Worm (Caenorhabditis elegans) whole organism, mixed stage, embryonic: Measurements from ENCODE around the gene F19B10.1.

Experiments
- M03D4.4 ChIP-seq: sonication (generic microtip); optimal IDR thresholded peaks from 2 replicates; lab custom pipeline; 2017; ENCODE audit warnings: mild to moderate bottlenecking, missing genetic modification characterization, missing compliant biosample characterization
- bed-3 ChIP-seq: fragments of 200-800 bp; sonication (Bioruptor generic); optimal IDR thresholded peaks from 3 replicates; lab custom pipeline; 2018; ENCODE audit warnings: mild to moderate bottlenecking, missing genetic modification characterization, moderate library complexity, missing compliant biosample characterization
- blmp-1 ChIP-seq: fragments of 150-350 bp; optimal IDR thresholded peaks from 2 replicates; lab custom pipeline; 2014; ENCODE audit warnings: missing biosample characterization, missing genetic modification characterization
- ceh-39 ChIP-seq: fragments of 150-350 bp; optimal IDR thresholded peaks from 2 replicates; lab custom pipeline; 2014; ENCODE audit warnings: missing biosample characterization, missing genetic modification characterization
- ceh-83 ChIP-seq: fragments of 200-800 bp; sonication (Bioruptor generic); optimal IDR thresholded peaks from 2 replicates; lab custom pipeline; 2018; ENCODE audit warnings: mild to moderate bottlenecking, missing genetic modification characterization, missing compliant biosample characterization
- ces-1 ChIP-seq: fragments of 150-350 bp; optimal IDR thresholded peaks from 2 replicates; lab custom pipeline; 2014; ENCODE audit warnings: missing biosample characterization, missing genetic modification reagents, missing genetic modification characterization
- cnd-1 ChIP-seq: fragments of 200-800 bp; sonication (Bioruptor generic); optimal IDR thresholded peaks from 2 replicates; lab custom pipeline; 2018; ENCODE audit warnings: mild to moderate bottlenecking, missing genetic modification characterization, missing compliant biosample characterization
- drap-1 ChIP-seq: fragments of 200-800 bp; sonication (Bioruptor generic); optimal IDR thresholded peaks from 3 replicates; lab custom pipeline; 2018; ENCODE audit warnings: mild to moderate bottlenecking, missing genetic modification characterization, missing compliant biosample characterization
- elt-1 ChIP-seq: sonication (generic microtip); optimal IDR thresholded peaks from 2 replicates; lab custom pipeline; 2017; ENCODE audit warnings: missing genetic modification characterization, mild to moderate bottlenecking, missing compliant biosample characterization, antibody characterized with exemption, moderate library complexity, borderline replicate concordance; ENCODE audit not compliant: insufficient read depth
- elt-3 ChIP-seq: fragments of 150-350 bp; optimal IDR thresholded peaks from 2 replicates; lab custom pipeline; 2014; ENCODE audit warnings: missing biosample characterization, missing genetic modification characterization
- hlh-1 ChIP-seq: fragments of 150-350 bp; optimal IDR thresholded peaks from 2 replicates; lab custom pipeline; 2014; ENCODE audit warnings: missing biosample characterization, missing genetic modification reagents, missing genetic modification characterization
- lsy-2 ChIP-seq: fragments of 150-350 bp; optimal IDR thresholded peaks from 2 replicates; lab custom pipeline; 2014; ENCODE audit warnings: missing biosample characterization, missing genetic modification characterization
- mab-5 ChIP-seq: fragments of 150-350 bp; optimal IDR thresholded peaks from 2 replicates; lab custom pipeline; 2014; ENCODE audit warnings: missing biosample characterization, missing genetic modification characterization
- mep-1 ChIP-seq: fragments of 150-350 bp; optimal IDR thresholded peaks from 2 replicates; lab custom pipeline; 2017; ENCODE audit warnings: missing biosample characterization, missing genetic modification reagents, missing genetic modification characterization, inconsistent platforms
- nhr-12 ChIP-seq: fragments of 150-350 bp; optimal IDR thresholded peaks from 2 replicates; lab custom pipeline; 2014; ENCODE audit warnings: missing biosample characterization, missing genetic modification characterization
- nhr-237 ChIP-seq: fragments of 150-350 bp; optimal IDR thresholded peaks from 2 replicates; lab custom pipeline; 2014; ENCODE audit warnings: missing biosample characterization, missing genetic modification characterization
- nhr-28 ChIP-seq: fragments of 150-350 bp; optimal IDR thresholded peaks from 2 replicates; lab custom pipeline; 2014; ENCODE audit warnings: missing biosample characterization, missing genetic modification characterization
- nhr-76 ChIP-seq: sonication (generic microtip); optimal IDR thresholded peaks from 2 replicates; lab custom pipeline; 2017; ENCODE audit warnings: missing biosample characterization, missing genetic modification characterization
- pha-4 ChIP-seq: fragments of 150-350 bp; optimal IDR thresholded peaks from 2 replicates; lab custom pipeline; 2018; ENCODE audit warnings: missing biosample characterization, missing genetic modification reagents, missing genetic modification characterization
- sem-2 ChIP-seq: fragments of 200-800 bp; sonication (Bioruptor generic); optimal IDR thresholded peaks from 2 replicates; lab custom pipeline; 2018; ENCODE audit warnings: mild to moderate bottlenecking, missing genetic modification characterization, missing compliant biosample characterization
- snpc-4 ChIP-seq: fragments of 150-350 bp; optimal IDR thresholded peaks from 2 replicates; lab custom pipeline; 2014; ENCODE audit warnings: missing biosample characterization, missing genetic modification characterization
- sptf-1 ChIP-seq: sonication (generic microtip); optimal IDR thresholded peaks from 2 replicates; lab custom pipeline; 2017; ENCODE audit warnings: mild to moderate bottlenecking, missing genetic modification characterization, moderate library complexity, missing compliant biosample characterization
- tbx-8 ChIP-seq: fragments of 200-800 bp; sonication (Bioruptor generic); optimal IDR thresholded peaks from 2 replicates; lab custom pipeline; 2018; ENCODE audit warnings: mild to moderate bottlenecking, missing genetic modification characterization, moderate library complexity, missing compliant biosample characterization
- unc-120 ChIP-seq: sonication (generic microtip); optimal IDR thresholded peaks from 2 replicates; lab custom pipeline; 2017; ENCODE audit warnings: missing genetic modification characterization, missing compliant biosample characterization; ENCODE audit not compliant: poor library complexity, severe bottlenecking
- unc-39 ChIP-seq: fragments of 150-350 bp; optimal IDR thresholded peaks from 2 replicates; lab custom pipeline; 2014; ENCODE audit warnings: missing biosample characterization, missing genetic modification characterization
- unc-62 ChIP-seq: fragments of 150-350 bp; optimal IDR thresholded peaks from 2 replicates; lab custom pipeline; 2014; ENCODE audit warnings: missing biosample characterization, missing genetic modification reagents, missing genetic modification characterization
- zip-8 ChIP-seq: fragments of 150-350 bp; optimal IDR thresholded peaks from 2 replicates; lab custom pipeline; 2014; ENCODE audit warnings: missing biosample characterization, missing genetic modification characterization
- ztf-11 ChIP-seq: fragments of 150-350 bp; optimal IDR thresholded peaks from 2 replicates; lab custom pipeline; 2014; ENCODE audit warnings: missing biosample characterization, missing genetic modification characterization

The F19B10.1 gene

ce11 chrII:3647111-3647510, 35.9 kb upstream of the F19B10.1 start, which contains the start of gene fbxb-33:
Gene fbxb-33, plus strand, starts transcription at chrII:3647411.
- TF ChIP-seq bed-3 (GFP tag; lab: Kevin White, UChicago) (no peak), cnd-1 (tag; lab: Kevin White, UChicago) (no peak), ceh-39 (tag; lab: Kevin White, UChicago) (no peak), snpc-4 (tag; lab: Kevin White, UChicago) (no peak), nhr-76 (tag; lab: Kevin White, UChicago) (no peak), drap-1 (GFP tag; lab: Kevin White, UChicago) (no peak), lsy-2 (tag; lab: Kevin White, UChicago) (no peak), unc-120 (tag; lab: Kevin White, UChicago) (no peak), elt-1 (tag; lab: Kevin White, UChicago) (no peak), ceh-83 (no peak), nhr-12 (tag; lab: Kevin White, UChicago) (no peak), nhr-237 (tag; lab: Kevin White, UChicago) (no peak)

DNA sequence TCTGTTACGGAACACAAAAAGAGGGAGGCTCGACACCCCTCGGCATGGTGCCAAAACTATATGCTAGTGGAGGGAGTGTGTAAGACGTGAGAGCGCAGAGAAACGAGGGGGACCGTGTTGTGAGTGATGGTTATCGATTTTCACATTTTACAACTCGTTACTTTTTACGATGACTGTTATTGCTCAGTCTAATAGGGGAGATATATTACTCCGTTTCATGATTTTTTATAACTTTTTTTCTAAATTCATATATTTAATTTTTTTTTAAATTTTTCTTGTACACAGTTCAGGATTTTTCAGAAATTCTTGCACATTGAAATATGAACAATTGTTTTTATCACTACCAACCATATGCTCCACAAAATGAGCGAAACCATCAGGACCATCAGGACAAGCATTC, 27.6 kb upstream of the F19B10.1 start, which contains the start of gene F19B10.5:
F19B10.5 (plus strand) TSS at position 301 of the 400 bp plus-strand sequence.
- TF ChIP-seq blmp-1 (tag; lab: Kevin White, UChicago) (no peak), M03D4.4 (tag; lab: Kevin White, UChicago) (no peak), pha-4 (no peak), zip-8 (tag; lab: Kevin White, UChicago) (no peak), elt-1 (tag; lab: Kevin White, UChicago) (no peak), drap-1 (GFP tag; lab: Kevin White, UChicago) (no peak), sem-2 (GFP tag; lab: Kevin White, UChicago) (no peak), unc-62 (no peak), unc-39 (tag; lab: Kevin White, UChicago) (no peak), cnd-1 (tag; lab: Kevin White, UChicago) (no peak), hlh-1 (tag; lab: Kevin White, UChicago) (no peak), ztf-11 (tag; lab: Kevin White, UChicago) (no peak), nhr-76 (tag; lab: Kevin White, UChicago) (no peak), ceh-39 (tag; lab: Kevin White, UChicago) (no peak), elt-3 (tag; lab: Kevin White, UChicago) (no peak), nhr-237 (tag; lab: Kevin White, UChicago) (no peak), mab-5 (tag; lab: Kevin White, UChicago) (no peak), bed-3 (GFP tag; lab: Kevin White, UChicago) (no peak), ceh-83 (no peak), unc-120 (tag; lab: Kevin White, UChicago) (no peak)

DNA sequence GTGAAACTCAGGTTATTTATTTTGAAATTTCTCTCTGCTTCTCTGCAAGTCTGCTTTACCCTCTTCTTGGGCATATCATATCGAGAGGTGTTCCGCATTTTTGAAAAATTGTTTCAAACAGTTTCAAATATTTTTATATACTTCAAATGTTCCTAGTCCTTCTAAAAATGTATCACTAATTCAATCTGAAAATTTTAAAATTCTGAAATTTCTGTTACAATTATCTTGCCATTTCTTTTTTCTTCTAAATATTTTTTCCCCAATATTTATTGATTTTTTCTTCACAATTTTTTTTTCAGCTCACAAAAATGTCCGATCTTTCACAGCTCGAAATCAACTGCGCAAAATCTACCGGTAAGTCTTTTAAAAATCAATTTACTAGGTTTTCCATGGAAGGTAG, 23.2 kb upstream of the F19B10.1 start, which contains the start of gene F19B10.4:
F19B10.4 (plus strand) TSS at position 301 of the 400 bp plus-strand sequence.
- no peak for TF ChIP-seq blmp-1 (tag; lab: Kevin White, UChicago)

- TF ChIP-seq elt-3 (tag; lab: Kevin White, UChicago), result peak; percentile 61
- no peak for TF ChIP-seq elt-1 (tag; lab: Kevin White, UChicago)
- TF ChIP-seq, all 35 proteins: peak for 1
Observed at ce11 chrII:3661932-3662331, 21.1 kb upstream of the F19B10.1 start, which contains the start of gene F19B10.13. Gene F19B10.13, plus strand, starts transcription at chrII:3662274.

- TF ChIP-seq unc-120 (tag; lab: Kevin White, UChicago) (no peak), snpc-4 (tag; lab: Kevin White, UChicago) (no peak), sem-2 (GFP tag; lab: Kevin White, UChicago) (no peak), sptf-1 (no peak), ces-1 (GFP tag; lab: Kevin White, UChicago) (no peak), hlh-1 (tag; lab: Kevin White, UChicago) (no peak)
- TF ChIP-seq, all 35 proteins: peak for 0
Observed at ce11 chrII:3663796-3664195, 19.2 kb upstream of the F19B10.1 start, which contains the start of gene F19B10.6. Gene F19B10.6, minus strand, starts transcription at chrII:3663896.

ce11 chrII:3664470-3664869, 18.5 kb upstream of the F19B10.1 start, which contains the start of gene F19B10.3:
Gene F19B10.3, plus strand, starts transcription at chrII:3664770.
- TF ChIP-seq tbx-8 (GFP tag; lab: Kevin White, UChicago), result no peak
- TF ChIP-seq nhr-76 (tag; lab: Kevin White, UChicago), result no peak
- no peak for TF ChIP-seq ceh-39 (tag; lab: Kevin White, UChicago)
- no peak for TF ChIP-seq nhr-28
- no peak for TF ChIP-seq snpc-4 (tag; lab: Kevin White, UChicago)
- TF ChIP-seq mep-1 (tag; lab: Kevin White, UChicago), result no peak
- TF ChIP-seq blmp-1 (tag; lab: Kevin White, UChicago), result no peak
